In the genomic region with DNA sequence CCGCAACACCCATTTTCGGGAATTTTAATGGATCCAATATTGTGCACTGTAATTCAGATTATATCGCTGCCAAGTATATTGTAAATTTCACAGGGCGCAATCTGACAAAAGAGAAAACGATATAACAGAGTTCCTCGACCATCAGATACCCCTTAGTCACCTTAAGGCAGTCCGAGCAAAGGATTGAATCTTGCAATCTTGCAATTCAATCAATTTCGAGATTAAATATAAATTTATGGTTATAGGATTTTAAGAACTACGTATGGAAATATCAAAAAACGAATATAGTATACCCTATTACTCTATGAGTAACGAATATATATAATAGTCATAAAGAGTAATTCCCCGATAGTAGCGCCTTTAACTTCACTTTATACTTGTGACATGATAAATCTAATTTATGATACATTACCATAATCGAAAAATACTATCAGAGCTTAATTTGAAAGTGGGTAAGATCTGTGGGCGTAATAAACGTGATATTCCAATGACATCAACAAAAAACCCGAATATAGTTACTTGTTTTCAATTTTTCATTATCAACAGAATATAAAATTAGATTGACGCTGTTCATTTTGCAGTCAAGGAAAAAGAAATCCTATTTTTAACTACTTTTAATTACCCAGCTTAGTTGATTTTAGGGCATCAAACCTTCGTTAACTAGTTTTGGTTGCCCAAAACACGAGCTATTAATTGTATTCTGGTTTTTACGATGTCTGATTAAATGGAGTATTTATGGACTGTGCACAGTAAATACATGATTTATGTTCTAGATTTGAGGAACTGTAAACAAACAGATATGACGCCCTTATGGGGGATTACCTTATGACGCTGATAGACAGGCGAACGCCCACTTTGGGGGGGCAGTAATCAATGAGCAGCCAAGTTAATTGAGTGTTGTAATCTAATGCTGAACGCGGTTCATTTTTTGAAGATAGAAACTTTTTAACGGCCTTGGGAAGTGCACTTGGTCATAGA, we compare ENCODE assay signal across 4 fruit fly cellular contexts.
TF ChIP-seq lines count a peak whose summit lies in the region.

No protein-coding gene starts in this region.

- TF ChIP-seq CTCF in whole organism, embryonic (GFP tag; optimal IDR thresholded peaks at IDR 0.05; lab: Kevin White, UChicago): no peak

TF ChIP-seq in whole organism, adult, 20 proteins besides CTCF, POLR2A, EP300 and RAD21:
- TF ChIP-seq Crg-1 (GFP tag; optimal IDR thresholded peaks at IDR 0.05; lab: Kevin White, UChicago) (no peak), tj (GFP tag; optimal IDR thresholded peaks at IDR 0.05; lab: Kevin White, UChicago) (no peak), cic (GFP tag; optimal IDR thresholded peaks at IDR 0.05; lab: Kevin White, UChicago) (peak; percentile 54)

TF ChIP-seq in whole organism, embryonic, 481 proteins besides CTCF, POLR2A, EP300 and RAD21 (continues in another document):
- TF ChIP-seq sug (tag; optimal IDR thresholded peaks at IDR 0.05; lab: Kevin White, UChicago): peak; percentile 96
- TF ChIP-seq sens (GFP tag; lab: Kevin White, UChicago): peak; percentile 58
- TF ChIP-seq en (GFP tag; optimal IDR thresholded peaks at IDR 0.05; lab: Kevin White, UChicago): no peak
- TF ChIP-seq CG11695 (GFP tag; IDR thresholded peaks at IDR 0.05; lab: Robert Waterston, UW): no peak
- TF ChIP-seq row (GFP tag; IDR thresholded peaks at IDR 0.05; lab: Robert Waterston, UW): peak; percentile 19; the same call in 1 of the 3 replicates
- no peak for TF ChIP-seq CG17802 (tag; optimal IDR thresholded peaks at IDR 0.05; lab: Kevin White, UChicago)
- no peak for TF ChIP-seq CG2116 (GFP tag; optimal IDR thresholded peaks at IDR 0.05; lab: Kevin White, UChicago)
- peak; percentile 3 for TF ChIP-seq Abd-B (GFP tag; optimal IDR thresholded peaks at IDR 0.05; lab: Kevin White, UChicago)
- TF ChIP-seq sc (optimal IDR thresholded peaks at IDR 0.05; lab: Kevin White, UChicago): no peak
- TF ChIP-seq sc (GFP tag; optimal IDR thresholded peaks at IDR 0.05; lab: Kevin White, UChicago): no peak
- peak; percentile 68 for TF ChIP-seq D19A (tag; optimal IDR thresholded peaks at IDR 0.05; lab: Kevin White, UChicago)
- TF ChIP-seq sd (tag; optimal IDR thresholded peaks at IDR 0.05; lab: Kevin White, UChicago): peak; percentile 83
- no peak for TF ChIP-seq zf30C (GFP tag; optimal IDR thresholded peaks at IDR 0.05; lab: Kevin White, UChicago)
- TF ChIP-seq Vsx1 (GFP tag; optimal IDR thresholded peaks at IDR 0.05; lab: Kevin White, UChicago): peak; percentile 60
- TF ChIP-seq CG17568 (GFP tag; optimal IDR thresholded peaks at IDR 0.05; lab: Kevin White, UChicago): peak; percentile 41
- peak; percentile 71 for TF ChIP-seq D19B (GFP tag; optimal IDR thresholded peaks at IDR 0.05; lab: Kevin White, UChicago)
- peak; percentile 52 for TF ChIP-seq salm (tag; optimal IDR thresholded peaks at IDR 0.05; lab: Kevin White, UChicago)
- peak in 1 of 2 experiments; percentile 6 for TF ChIP-seq Eip74EF (GFP tag; optimal IDR thresholded peaks at IDR 0.05; lab: Kevin White, UChicago)
- TF ChIP-seq dimm (GFP tag; IDR thresholded peaks at IDR 0.05; lab: Robert Waterston, UW): no peak
- no peak for TF ChIP-seq CG7987 (GFP tag; optimal IDR thresholded peaks at IDR 0.05; lab: Kevin White, UChicago)
- peak; percentile 25 for TF ChIP-seq CG12071 (GFP tag; optimal IDR thresholded peaks at IDR 0.05; lab: Kevin White, UChicago)
- no peak for TF ChIP-seq kah (GFP tag; optimal IDR thresholded peaks at IDR 0.05; lab: Kevin White, UChicago)
- TF ChIP-seq PHDP (tag; optimal IDR thresholded peaks at IDR 0.05; lab: Kevin White, UChicago): peak; percentile 18
- TF ChIP-seq gro (GFP tag; optimal IDR thresholded peaks at IDR 0.05; lab: Kevin White, UChicago): peak; percentile 33
- TF ChIP-seq CG1233 (GFP tag; optimal IDR thresholded peaks at IDR 0.05; lab: Kevin White, UChicago): peak; percentile 3
- no peak for TF ChIP-seq CG11560 (tag; IDR thresholded peaks at IDR 0.05; lab: Robert Waterston, UW)

TF ChIP-seq in whole organism, prepupa, 60 proteins besides CTCF, POLR2A, EP300 and RAD21:
- peak; percentile 55 for TF ChIP-seq fkh (GFP tag; optimal IDR thresholded peaks at IDR 0.05; lab: Kevin White, UChicago)
- TF ChIP-seq svp (GFP tag; lab: Kevin White, UChicago): peak; percentile 63
- no peak for TF ChIP-seq CG8319 (GFP tag; optimal IDR thresholded peaks at IDR 0.05; lab: Kevin White, UChicago)
- peak; percentile 28 for TF ChIP-seq vri (GFP tag; optimal IDR thresholded peaks at IDR 0.05; lab: Kevin White, UChicago)

TF ChIP-seq in whole organism, wandering third instar larva, 38 proteins besides CTCF, POLR2A, EP300 and RAD21:
- TF ChIP-seq fru (GFP tag; optimal IDR thresholded peaks at IDR 0.05; lab: Kevin White, UChicago) (peak; percentile 5), Rel (GFP tag; optimal IDR thresholded peaks at IDR 0.05; lab: Kevin White, UChicago) (no peak), Rel (tag; optimal IDR thresholded peaks at IDR 0.05; lab: Kevin White, UChicago) (peak; percentile 78), dl (GFP tag; optimal IDR thresholded peaks at IDR 0.05; lab: Kevin White, UChicago; ENCODE audit: insufficient read depth in 1 of 2, partially characterized antibody in 2 of 2) (no peak)
